Worm (Caenorhabditis elegans) whole organism, mixed stage, embryonic: Measurements from ENCODE around the gene Y59H11AR.10.

Experiments
- ceh-39 ChIP-seq: fragments of 150-350 bp; optimal IDR thresholded peaks from 2 replicates; lab custom pipeline; 2014; ENCODE audit warnings: missing biosample characterization, missing genetic modification characterization
- lsy-2 ChIP-seq: fragments of 150-350 bp; optimal IDR thresholded peaks from 2 replicates; lab custom pipeline; 2014; ENCODE audit warnings: missing biosample characterization, missing genetic modification characterization
- mab-5 ChIP-seq: fragments of 150-350 bp; optimal IDR thresholded peaks from 2 replicates; lab custom pipeline; 2014; ENCODE audit warnings: missing biosample characterization, missing genetic modification characterization
- pha-4 ChIP-seq: fragments of 150-350 bp; optimal IDR thresholded peaks from 2 replicates; lab custom pipeline; 2018; ENCODE audit warnings: missing biosample characterization, missing genetic modification reagents, missing genetic modification characterization
- tbx-8 ChIP-seq: fragments of 200-800 bp; sonication (Bioruptor generic); optimal IDR thresholded peaks from 2 replicates; lab custom pipeline; 2018; ENCODE audit warnings: mild to moderate bottlenecking, missing genetic modification characterization, moderate library complexity, missing compliant biosample characterization
- zip-8 ChIP-seq: fragments of 150-350 bp; optimal IDR thresholded peaks from 2 replicates; lab custom pipeline; 2014; ENCODE audit warnings: missing biosample characterization, missing genetic modification characterization

Gene Y59H11AR.10

ce11 chrIV:8651835-8652234 lies 48.9 kb downstream of the Y59H11AR.10 start, which contains the start of gene C49C8.8:
Gene C49C8.8 (plus strand): TSS chrIV:8652135.
- TF ChIP-seq ceh-39 (no peak), zip-8 (no peak), tbx-8 (GFP tag; lab: Kevin White, UChicago) (no peak), lsy-2 (tag; lab: Kevin White, UChicago) (no peak), mab-5 (no peak), pha-4 (tag; lab: Kevin White, UChicago) (no peak)
